Fruit fly (Drosophila melanogaster): ENCODE measurements around the gene Gip.

The Gip gene

DNA sequence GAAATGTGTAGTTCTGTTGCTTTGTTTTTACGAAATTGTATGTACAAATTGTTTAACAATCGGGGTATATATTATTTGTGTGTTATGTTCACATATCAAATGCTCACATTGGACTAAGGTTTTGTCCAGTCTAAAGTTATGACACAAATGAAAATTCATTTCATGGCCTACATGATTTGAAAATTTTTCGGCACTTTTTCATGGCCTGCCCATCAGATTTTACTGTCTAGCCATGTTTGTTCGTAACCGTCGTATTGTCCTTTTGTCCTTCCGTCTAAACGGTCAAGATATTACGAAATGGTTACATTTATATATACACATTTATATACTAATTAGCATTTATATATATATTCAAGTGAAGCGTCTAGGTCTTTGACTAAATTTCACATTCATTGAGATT is 2.0 kb upstream of the Gip start, which contains the start of gene CG15306:
TSS of gene CG15306 (minus strand) at position 101 of the 400 bp plus-strand sequence.
- TF ChIP-seq CG11294 (GFP tag; IDR thresholded peaks at IDR 0.05) (no peak), CG1621 (tag; optimal IDR thresholded peaks at IDR 0.05) (no peak), CG3919 (GFP tag; optimal IDR thresholded peaks at IDR 0.05) (no peak), fkh (GFP tag; optimal IDR thresholded peaks at IDR 0.05) (no peak), Met (GFP tag; optimal IDR thresholded peaks at IDR 0.05) (no peak), pdm3 (GFP tag; optimal IDR thresholded peaks at IDR 0.05) (no peak), CG6808 (GFP tag; optimal IDR thresholded peaks at IDR 0.05) (no peak), Eip78C (GFP tag) (no peak)

DNA sequence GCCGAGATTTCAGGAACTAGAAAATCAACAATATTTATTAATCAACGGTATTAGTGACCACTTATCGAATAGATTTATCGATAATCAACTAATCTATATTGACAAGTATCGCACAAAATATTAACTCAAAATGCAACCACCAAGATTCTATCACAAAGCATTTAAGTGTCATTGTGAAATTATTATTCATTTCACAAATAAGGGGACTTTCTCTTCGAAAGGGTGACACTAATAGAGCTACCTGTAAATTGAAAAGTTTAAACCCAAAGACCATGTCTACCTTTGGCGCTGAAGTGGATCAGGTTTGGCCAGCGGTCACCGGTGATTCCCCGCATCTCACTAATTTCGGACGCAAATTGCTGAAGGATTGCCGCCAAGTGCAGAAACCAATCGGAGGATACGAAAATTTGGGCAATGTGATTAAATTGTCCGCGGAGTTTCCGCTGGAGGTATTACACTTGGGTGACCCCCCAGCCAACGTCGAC is 3.3 kb downstream of the Gip start, which contains the start of gene CG2909:
TSS of gene CG2909 (plus strand) at position 119 of the 485 bp plus-strand sequence.
- TF ChIP-seq Ets96B (tag; optimal IDR thresholded peaks at IDR 0.05) (no peak), fkh (GFP tag; optimal IDR thresholded peaks at IDR 0.05) (peak; percentile 12), dac (GFP tag; optimal IDR thresholded peaks at IDR 0.05) (no peak), CG6854 (GFP tag; optimal IDR thresholded peaks at IDR 0.05) (no peak), CG9139 (GFP tag; optimal IDR thresholded peaks at IDR 0.05) (no peak)

DNA sequence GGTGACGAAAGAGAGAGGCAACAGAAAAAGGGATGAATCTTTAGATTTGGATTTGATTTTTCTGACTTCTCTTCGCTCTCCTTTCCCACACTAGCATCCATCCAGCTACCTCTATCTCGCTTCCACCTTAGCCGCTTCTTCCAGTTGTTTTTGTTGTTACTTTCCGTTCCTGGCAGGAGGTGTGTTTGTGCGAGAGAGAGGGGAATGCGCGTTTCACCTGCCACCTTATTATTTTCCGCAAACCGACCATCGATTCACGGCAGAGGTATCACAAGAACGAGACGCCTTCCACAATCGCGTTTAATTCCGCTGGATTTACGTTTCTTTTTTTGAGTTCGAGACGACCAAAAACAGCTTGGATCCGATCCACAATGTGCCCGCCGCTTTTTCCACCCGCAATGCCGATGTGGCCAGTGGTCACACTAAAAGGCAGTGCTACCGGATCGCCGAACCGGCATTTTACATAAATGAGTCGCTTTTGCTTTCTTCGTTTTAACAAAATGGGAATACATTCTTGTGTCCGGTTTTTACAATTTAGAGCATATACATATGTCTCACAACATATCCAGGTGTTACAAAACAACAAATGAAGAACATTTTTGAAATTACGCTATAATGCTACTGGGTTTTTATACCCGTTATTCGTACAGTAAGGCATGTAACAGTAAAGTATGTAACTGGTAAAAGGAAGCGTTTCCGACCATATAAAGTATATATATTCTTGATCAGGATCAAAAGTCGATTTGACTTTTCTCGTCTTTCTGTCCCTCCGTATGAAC is 3.9 kb downstream of the Gip start, which contains the start of gene alpha-Man-Ia:
TSS of gene alpha-Man-Ia (minus strand) at position 392 of the 779 bp plus-strand sequence.
- peak; percentile 7 for TF ChIP-seq OdsH (GFP tag; optimal IDR thresholded peaks at IDR 0.05)
- TF ChIP-seq Lpt (GFP tag; optimal IDR thresholded peaks at IDR 0.05) = no peak
- no peak for TF ChIP-seq CG4318 (GFP tag; optimal IDR thresholded peaks at IDR 0.05)
- peak; percentile 6 for TF ChIP-seq lz (GFP tag; optimal IDR thresholded peaks at IDR 0.05)
- no peak for TF ChIP-seq esn (GFP tag; optimal IDR thresholded peaks at IDR 0.05)
- no peak for TF ChIP-seq CG16779 (tag; optimal IDR thresholded peaks at IDR 0.05)
- no peak for TF ChIP-seq CG3919 (GFP tag; optimal IDR thresholded peaks at IDR 0.05)
- peak; percentile 30 for TF ChIP-seq Sox14 (GFP tag; optimal IDR thresholded peaks at IDR 0.05)
- no peak for TF ChIP-seq Sox15 (GFP tag; optimal IDR thresholded peaks at IDR 0.05)
- TF ChIP-seq svp (GFP tag) = peak; percentile 49
- TF ChIP-seq CG32006 (GFP tag; optimal IDR thresholded peaks at IDR 0.05) = peak; percentile 11
- no peak for TF ChIP-seq CG8632 (GFP tag; optimal IDR thresholded peaks at IDR 0.05)
- TF ChIP-seq acj6 (GFP tag; optimal IDR thresholded peaks at IDR 0.05) = peak; percentile 26
- peak; percentile 9 for TF ChIP-seq Eip75B (GFP tag; optimal IDR thresholded peaks at IDR 0.05)
- TF ChIP-seq Hr39 (GFP tag; optimal IDR thresholded peaks at IDR 0.05) = peak; percentile 16
- TF ChIP-seq CG6808 (GFP tag; optimal IDR thresholded peaks at IDR 0.05) = no peak
- TF ChIP-seq CG34406 (GFP tag; optimal IDR thresholded peaks at IDR 0.05) = no peak
- no peak for TF ChIP-seq CG10669 (GFP tag; optimal IDR thresholded peaks at IDR 0.05)
- TF ChIP-seq Ets21C (GFP tag; optimal IDR thresholded peaks at IDR 0.05) = no peak
- no peak for TF ChIP-seq CG11902 (GFP tag; optimal IDR thresholded peaks at IDR 0.05)
- TF ChIP-seq Hr38 (GFP tag; optimal IDR thresholded peaks at IDR 0.05) = no peak
- no peak for TF ChIP-seq topi (GFP tag; optimal IDR thresholded peaks at IDR 0.05)
- TF ChIP-seq CG6854 (GFP tag; optimal IDR thresholded peaks at IDR 0.05) = peak; percentile 2
- no peak; the same call in 2 of the 3 replicates for TF ChIP-seq eg (GFP tag; IDR thresholded peaks at IDR 0.05)
- TF ChIP-seq CG11762 (GFP tag; optimal IDR thresholded peaks at IDR 0.05; ENCODE audit: insufficient read depth) = no peak
- TF ChIP-seq Sox102F (GFP tag; optimal IDR thresholded peaks at IDR 0.05) = no peak
- TF ChIP-seq dsx (GFP tag; optimal IDR thresholded peaks at IDR 0.05; ENCODE audit: poor library complexity, severe bottlenecking) = no peak
- TF ChIP-seq Met (GFP tag; optimal IDR thresholded peaks at IDR 0.05) = peak; percentile 5
- TF ChIP-seq Gug (GFP tag; IDR thresholded peaks at IDR 0.05) = no peak
- TF ChIP-seq CG11294 (GFP tag; IDR thresholded peaks at IDR 0.05) = no peak
- no peak for TF ChIP-seq vri (GFP tag; optimal IDR thresholded peaks at IDR 0.05)
- TF ChIP-seq CG6276 (GFP tag; optimal IDR thresholded peaks at IDR 0.05) = no peak
- TF ChIP-seq Ets96B (tag; optimal IDR thresholded peaks at IDR 0.05) = no peak
- TF ChIP-seq CG6163 (GFP tag; IDR thresholded peaks at IDR 0.05) = peak; percentile 33; the same call in 2 of the 3 replicates
- TF ChIP-seq Eip78C (GFP tag) = peak; percentile 68
- TF ChIP-seq Hr4 (GFP tag; optimal IDR thresholded peaks at IDR 0.05) = peak; percentile 34
- no peak for TF ChIP-seq CG6792 (GFP tag; optimal IDR thresholded peaks at IDR 0.05)
- TF ChIP-seq fd59A (GFP tag; optimal IDR thresholded peaks at IDR 0.05) = no peak
- TF ChIP-seq CG9139 (GFP tag; optimal IDR thresholded peaks at IDR 0.05) = no peak
- no peak for TF ChIP-seq fd85E (GFP tag; optimal IDR thresholded peaks at IDR 0.05)
- TF ChIP-seq CG8319 (GFP tag; optimal IDR thresholded peaks at IDR 0.05) = no peak

All from whole organism, prepupa.